Fruit fly (Drosophila melanogaster) whole organism, wandering third instar larva: Measurements from ENCODE around the gene OXA1L.

Experiments used
- foxo ChIP-seq, 2 experiments: fragments of 200-800 bp; sonication (Bioruptor generic); optimal IDR thresholded peaks; 2 replicates in 1 of 2; 3 replicates in 1 of 2; lab custom pipeline; 2016 to 2017; ENCODE audit warnings: missing biosample characterization in 2 of 2, missing genetic modification characterization in 2 of 2
- h ChIP-seq: fragments of 200-800 bp; sonication (Bioruptor generic); optimal IDR thresholded peaks from 3 replicates; lab custom pipeline; 2016; ENCODE audit warnings: missing biosample characterization, mild to moderate bottlenecking, missing genetic modification characterization
- psq ChIP-seq: fragments of 200-800 bp; sonication (Bioruptor generic); optimal IDR thresholded peaks from 3 replicates; lab custom pipeline; 2017; ENCODE audit warnings: missing biosample characterization, mild to moderate bottlenecking, missing genetic modification characterization, moderate library complexity
- sage ChIP-seq: fragments of 200-800 bp; sonication (Bioruptor generic); optimal IDR thresholded peaks from 2 replicates; lab custom pipeline; 2016; ENCODE audit warnings: missing biosample characterization, mild to moderate bottlenecking, missing genetic modification characterization
- usp ChIP-seq: fragments of >200 bp; optimal IDR thresholded peaks from 2 replicates; lab custom pipeline; 2017; ENCODE audit warnings: missing biosample characterization, missing genetic modification characterization

dm6 chr3L:10909612-10910011 is 23.3 kb upstream of the OXA1L start:
- TF ChIP-seq foxo (GFP tag; optimal IDR thresholded peaks at IDR 0.05; lab: Kevin White, UChicago), result no peak
- TF ChIP-seq psq (GFP tag; lab: Kevin White, UChicago), result no peak
- no peak for TF ChIP-seq sage (GFP tag; lab: Kevin White, UChicago)
- TF ChIP-seq h, result no peak
- no peak for TF ChIP-seq usp (GFP tag; lab: Kevin White, UChicago)
